Worm (Caenorhabditis elegans) whole organism, late embryonic: ENCODE data around the gene lgc-35.

ENCODE experiments used
- C08G9.2 ChIP-seq: sonication (generic microtip); optimal IDR thresholded peaks from 2 replicates; lab custom pipeline; 2016; ENCODE audit warnings: mild to moderate bottlenecking, missing genetic modification characterization, moderate library complexity, missing compliant biosample characterization
- C38D4.7 ChIP-seq: fragments of 200-800 bp; sonication (Bioruptor generic); optimal IDR thresholded peaks from 2 replicates; lab custom pipeline; 2018; ENCODE audit warnings: mild to moderate bottlenecking, missing genetic modification characterization, moderate library complexity, missing compliant biosample characterization
- F13H6.1 ChIP-seq: sonication (generic microtip); optimal IDR thresholded peaks from 2 replicates; lab custom pipeline; 2016; ENCODE audit warnings: missing genetic modification characterization, missing compliant biosample characterization
- T23F11.4 ChIP-seq: fragments of 200-800 bp; sonication (Bioruptor generic); optimal IDR thresholded peaks from 2 replicates; lab custom pipeline; 2018; ENCODE audit warnings: mild to moderate bottlenecking, missing genetic modification characterization, missing compliant biosample characterization
- Y22D7AL.16 ChIP-seq: sonication (generic microtip); optimal IDR thresholded peaks from 2 replicates; lab custom pipeline; 2016; ENCODE audit warnings: missing genetic modification characterization, missing compliant biosample characterization
- ahr-1 ChIP-seq: sonication (generic microtip); optimal IDR thresholded peaks from 2 replicates; lab custom pipeline; 2016; ENCODE audit warnings: missing genetic modification characterization, missing compliant biosample characterization
- ama-1 ChIP-seq: fragments of 150-350 bp; optimal IDR thresholded peaks from 2 replicates; lab custom pipeline; 2014
- ceh-14 ChIP-seq: sonication (generic microtip); optimal IDR thresholded peaks from 2 replicates; lab custom pipeline; 2016; ENCODE audit warnings: missing genotype, missing genetic modification characterization, missing compliant biosample characterization
- ceh-18 ChIP-seq: sonication (generic microtip); optimal IDR thresholded peaks from 2 replicates; lab custom pipeline; 2016; ENCODE audit warnings: missing genetic modification characterization, missing compliant biosample characterization
- ceh-19 ChIP-seq: fragments of 200-800 bp; sonication (Bioruptor generic); optimal IDR thresholded peaks from 2 replicates; lab custom pipeline; 2018; ENCODE audit warnings: mild to moderate bottlenecking, missing genetic modification characterization, missing compliant biosample characterization
- ceh-24 ChIP-seq: sonication (generic microtip); optimal IDR thresholded peaks from 2 replicates; lab custom pipeline; 2016; ENCODE audit warnings: mild to moderate bottlenecking, missing genetic modification characterization, missing compliant biosample characterization
- ceh-45 ChIP-seq: fragments of 200-800 bp; sonication (Bioruptor generic); IDR thresholded peaks from 2 replicates; pipeline ENCODE4 v1.3.6; 2022; ENCODE audit warnings: missing genetic modification reagents, missing genetic modification characterization, missing compliant biosample characterization
- ceh-48 ChIP-seq: sonication (generic microtip); optimal IDR thresholded peaks from 2 replicates; lab custom pipeline; 2016; ENCODE audit warnings: missing genetic modification characterization, inconsistent platforms, missing compliant biosample characterization
- ceh-9 ChIP-seq: sonication (generic microtip); optimal IDR thresholded peaks from 2 replicates; lab custom pipeline; 2016; ENCODE audit warnings: mild to moderate bottlenecking, missing genetic modification characterization, inconsistent platforms, missing compliant biosample characterization
- che-1 ChIP-seq: sonication (generic microtip); optimal IDR thresholded peaks from 2 replicates; lab custom pipeline; 2016; ENCODE audit warnings: mild to moderate bottlenecking, missing genetic modification characterization, missing compliant biosample characterization
- dve-1 ChIP-seq: sonication (generic microtip); optimal IDR thresholded peaks from 2 replicates; lab custom pipeline; 2017; ENCODE audit warnings: antibody characterized with exemption, mild to moderate bottlenecking, missing genetic modification characterization, missing compliant biosample characterization
- elt-4 ChIP-seq: sonication (generic microtip); optimal IDR thresholded peaks from 2 replicates; lab custom pipeline; 2016; ENCODE audit warnings: missing genetic modification characterization, missing compliant biosample characterization
- ets-4 ChIP-seq: sonication (generic microtip); optimal IDR thresholded peaks from 2 replicates; lab custom pipeline; 2016; ENCODE audit warnings: missing genetic modification characterization, missing compliant biosample characterization
- eyg-1 ChIP-seq: sonication (generic microtip); optimal IDR thresholded peaks from 2 replicates; lab custom pipeline; 2016; ENCODE audit warnings: missing genotype, missing genetic modification characterization, missing compliant biosample characterization
- fax-1 ChIP-seq: sonication (generic microtip); optimal IDR thresholded peaks from 2 replicates; lab custom pipeline; 2016; ENCODE audit warnings: missing genotype, missing genetic modification characterization, missing compliant biosample characterization
- fkh-10 ChIP-seq: fragments of 150-350 bp; optimal IDR thresholded peaks from 2 replicates; lab custom pipeline; 2014; ENCODE audit warnings: missing biosample characterization, missing genetic modification reagents, missing genetic modification characterization
- hlh-15 ChIP-seq: sonication (generic microtip); optimal IDR thresholded peaks from 2 replicates; lab custom pipeline; 2016; ENCODE audit warnings: missing genetic modification characterization, missing compliant biosample characterization
- madf-2 ChIP-seq: sonication (generic microtip); optimal IDR thresholded peaks from 2 replicates; lab custom pipeline; 2017; ENCODE audit warnings: missing genetic modification characterization, missing compliant biosample characterization
- mec-3 ChIP-seq: sonication (generic microtip); optimal IDR thresholded peaks from 2 replicates; lab custom pipeline; 2016; ENCODE audit warnings: borderline replicate concordance, missing genetic modification characterization, missing compliant biosample characterization
- nfya-1 ChIP-seq: sonication (generic microtip); optimal IDR thresholded peaks from 2 replicates; lab custom pipeline; 2017; ENCODE audit warnings: missing genetic modification characterization, mild to moderate bottlenecking, missing compliant biosample characterization, antibody characterized with exemption, moderate library complexity
- nhr-11 ChIP-seq: fragments of 150-350 bp; optimal IDR thresholded peaks from 2 replicates; lab custom pipeline; 2014; ENCODE audit warnings: missing biosample characterization, missing genetic modification characterization
- nhr-232 ChIP-seq: sonication (generic microtip); optimal IDR thresholded peaks from 2 replicates; lab custom pipeline; 2016; ENCODE audit warnings: missing genetic modification characterization, missing compliant biosample characterization
- npax-4 ChIP-seq: sonication (generic microtip); optimal IDR thresholded peaks from 2 replicates; lab custom pipeline; 2016; ENCODE audit warnings: missing genetic modification characterization, missing compliant biosample characterization
- odd-2 ChIP-seq: sonication (generic microtip); optimal IDR thresholded peaks from 2 replicates; lab custom pipeline; 2017; ENCODE audit warnings: antibody characterized with exemption, mild to moderate bottlenecking, missing genetic modification characterization, missing compliant biosample characterization
- pax-1 ChIP-seq: fragments of 150-350 bp; optimal IDR thresholded peaks from 2 replicates; lab custom pipeline; 2014; ENCODE audit warnings: missing biosample characterization, missing genetic modification characterization
- pha-2 ChIP-seq: sonication (generic microtip); optimal IDR thresholded peaks from 2 replicates; lab custom pipeline; 2017; ENCODE audit warnings: mild to moderate bottlenecking, missing genetic modification characterization, missing compliant biosample characterization
- pha-4 ChIP-seq: fragments of 150-350 bp; optimal IDR thresholded peaks from 2 replicates; lab custom pipeline; 2018; ENCODE audit warnings: missing biosample characterization, missing genetic modification reagents, missing genetic modification characterization
- pqm-1 ChIP-seq: sonication (generic microtip); optimal IDR thresholded peaks from 2 replicates; lab custom pipeline; 2016; ENCODE audit warnings: missing genetic modification characterization, missing compliant biosample characterization
- ref-2 ChIP-seq: sonication (generic microtip); optimal IDR thresholded peaks from 2 replicates; lab custom pipeline; 2016; ENCODE audit warnings: missing genetic modification characterization, missing compliant biosample characterization
- rnt-1 ChIP-seq: sonication (generic microtip); optimal IDR thresholded peaks from 2 replicates; lab custom pipeline; 2016; ENCODE audit warnings: missing genetic modification characterization, missing compliant biosample characterization
- sdc-2 ChIP-seq: sonication (generic microtip); optimal IDR thresholded peaks from 2 replicates; lab custom pipeline; 2016; ENCODE audit warnings: missing genotype, missing genetic modification characterization, missing compliant biosample characterization
- sox-2 ChIP-seq: fragments of 200-800 bp; sonication (Bioruptor generic); IDR thresholded peaks from 2 replicates; pipeline ENCODE4 v1.3.6; 2022; ENCODE audit warnings: missing genetic modification reagents, missing genetic modification characterization, missing compliant biosample characterization
- sox-4 ChIP-seq: sonication (generic microtip); optimal IDR thresholded peaks from 2 replicates; lab custom pipeline; 2017; ENCODE audit warnings: mild to moderate bottlenecking, missing genetic modification characterization, inconsistent platforms, missing compliant biosample characterization
- tbx-7 ChIP-seq: sonication (generic microtip); optimal IDR thresholded peaks from 2 replicates; lab custom pipeline; 2016; ENCODE audit warnings: missing genotype, missing genetic modification characterization, missing compliant biosample characterization
- ttx-3 ChIP-seq: sonication (generic microtip); optimal IDR thresholded peaks from 2 replicates; lab custom pipeline; 2016; ENCODE audit warnings: missing genetic modification reagents, missing genetic modification characterization, missing compliant biosample characterization
- unc-3 ChIP-seq, 2 experiments: fragments of 200-800 bp in 1 of 2; sonication (Bioruptor generic) in 1 of 2; sonication (generic microtip) in 1 of 2; conservative IDR thresholded peaks in 1 of 2; optimal IDR thresholded peaks in 1 of 2; 2 replicates each; pipeline versions ENCODE4 v1.3.6 to Lab custom; 2016 to 2022; ENCODE audit warnings: missing compliant biosample characterization in 2 of 2, missing genetic modification characterization in 2 of 2, missing genetic modification reagents in 1 of 2
- unc-42 ChIP-seq: sonication (generic microtip); optimal IDR thresholded peaks from 2 replicates; lab custom pipeline; 2016; ENCODE audit warnings: missing genotype, missing genetic modification characterization, missing compliant biosample characterization
- unc-55 ChIP-seq: sonication (generic microtip); optimal IDR thresholded peaks from 2 replicates; lab custom pipeline; 2017; ENCODE audit warnings: missing biosample characterization, missing genetic modification reagents, missing genetic modification characterization
- zip-5 ChIP-seq: sonication (generic microtip); optimal IDR thresholded peaks from 2 replicates; lab custom pipeline; 2016; ENCODE audit warnings: missing genetic modification characterization, missing compliant biosample characterization

lgc-35 gene

ce11 chrII:12805161-12805560 lies 34.8 kb downstream of the lgc-35 start, which contains the start of the genes Y46G5A.18 and Y46G5A.47:
Gene Y46G5A.18 (minus strand): TSS chrII:12805261.
Gene Y46G5A.47 (minus strand): TSS chrII:12805306.
- no peak for TF ChIP-seq ceh-18 (tag; lab: Kevin White, UChicago)
- peak; percentile 64 for TF ChIP-seq ceh-48 (tag; lab: Kevin White, UChicago)

ce11 chrII:12799927-12800522 lies 39.9 kb downstream of the lgc-35 start:
- TF ChIP-seq rnt-1 (tag; lab: Kevin White, UChicago) (peak; percentile 24), zip-5 (tag; lab: Kevin White, UChicago) (no peak), fkh-10 (no peak), C38D4.7 (GFP tag; lab: Kevin White, UChicago) (no peak), nfya-1 (tag; lab: Kevin White, UChicago) (peak; percentile 2)

ce11 chrII:12799364-12799763 lies 40.6 kb downstream of the lgc-35 start:
- no peak for TF ChIP-seq ceh-19
- no peak for TF ChIP-seq sox-2 (GFP tag; lab: Robert Waterston, UW)
- no peak for TF ChIP-seq nhr-11 (tag; lab: Kevin White, UChicago)
- TF ChIP-seq ceh-24 = no peak
- TF ChIP-seq ttx-3 = no peak
- no peak for TF ChIP-seq ceh-14 (tag; lab: Kevin White, UChicago)
- no peak for TF ChIP-seq npax-4 (tag; lab: Kevin White, UChicago)
- TF ChIP-seq ceh-48 (tag; lab: Kevin White, UChicago) = no peak
- no peak for TF ChIP-seq sdc-2

- no peak for TF ChIP-seq C08G9.2 (tag; lab: Kevin White, UChicago)
- no peak for TF ChIP-seq sdc-2
- no peak for TF ChIP-seq ama-1
- TF ChIP-seq unc-3 (GFP tag; conservative IDR thresholded peaks at IDR 0.05; lab: Robert Waterston, UW) = no peak
- no peak for TF ChIP-seq unc-3 (tag; optimal IDR thresholded peaks at IDR 0.05; lab: Kevin White, UChicago)
- TF ChIP-seq sox-4 = no peak
- peak; percentile 7 for TF ChIP-seq odd-2 (tag; lab: Kevin White, UChicago)
- TF ChIP-seq zip-5 (tag; lab: Kevin White, UChicago) = no peak
- TF ChIP-seq ref-2 (tag; lab: Kevin White, UChicago) = peak; percentile 63
- TF ChIP-seq pha-4 (tag; lab: Kevin White, UChicago) = no peak
- TF ChIP-seq mec-3 (tag; lab: Kevin White, UChicago) = no peak
- no peak for TF ChIP-seq nhr-11 (tag; lab: Kevin White, UChicago)
- no peak for TF ChIP-seq ttx-3
- peak; percentile 55 for TF ChIP-seq rnt-1 (tag; lab: Kevin White, UChicago)
- TF ChIP-seq fax-1 = no peak
- TF ChIP-seq ceh-18 (tag; lab: Kevin White, UChicago) = peak; percentile 66
- no peak for TF ChIP-seq fkh-10
- no peak for TF ChIP-seq Y22D7AL.16 (tag; lab: Kevin White, UChicago)
- TF ChIP-seq ceh-48 (tag; lab: Kevin White, UChicago) = no peak
- no peak for TF ChIP-seq npax-4 (tag; lab: Kevin White, UChicago)
- no peak for TF ChIP-seq elt-4 (tag; lab: Kevin White, UChicago)
- peak; percentile 38 for TF ChIP-seq nfya-1 (tag; lab: Kevin White, UChicago)
- no peak for TF ChIP-seq dve-1
- no peak for TF ChIP-seq che-1 (tag; lab: Kevin White, UChicago)
- peak; percentile 34 for TF ChIP-seq madf-2 (tag; lab: Kevin White, UChicago)
- no peak for TF ChIP-seq ceh-24
- TF ChIP-seq ceh-14 (tag; lab: Kevin White, UChicago) = peak; percentile 21
- no peak for TF ChIP-seq hlh-15
- no peak for TF ChIP-seq tbx-7
- TF ChIP-seq ahr-1 (tag; lab: Kevin White, UChicago) = no peak
- TF ChIP-seq eyg-1 = no peak
- TF ChIP-seq ets-4 (tag; lab: Kevin White, UChicago) = no peak
- TF ChIP-seq F13H6.1 = no peak
- no peak for TF ChIP-seq pha-2 (tag; lab: Kevin White, UChicago)
- no peak for TF ChIP-seq pax-1 (tag; lab: Kevin White, UChicago)
- TF ChIP-seq ceh-45 (GFP tag; lab: Robert Waterston, UW) = no peak
- TF ChIP-seq ceh-9 (tag; lab: Kevin White, UChicago) = no peak
- TF ChIP-seq T23F11.4 (GFP tag; lab: Kevin White, UChicago) = no peak
- no peak for TF ChIP-seq unc-42 (tag; lab: Kevin White, UChicago)
- TF ChIP-seq pqm-1 (tag; lab: Kevin White, UChicago) = peak; percentile 10
- TF ChIP-seq unc-55 (GFP tag; lab: Kevin White, UChicago) = peak; percentile 13
- TF ChIP-seq nhr-232 (tag; lab: Kevin White, UChicago) = no peak
These were observed 41.1 kb downstream of the lgc-35 start for ce11 chrII:12798814-12799213.
